Worm (Caenorhabditis elegans) whole organism, mixed stage, embryonic: ENCODE results near the gene ugt-9.

Experiments
- M03D4.4 ChIP-seq: sonication (generic microtip); optimal IDR thresholded peaks from 2 replicates; lab custom pipeline; 2017; ENCODE audit warnings: mild to moderate bottlenecking, missing genetic modification characterization, missing compliant biosample characterization
- bed-3 ChIP-seq: fragments of 200-800 bp; sonication (Bioruptor generic); optimal IDR thresholded peaks from 3 replicates; lab custom pipeline; 2018; ENCODE audit warnings: mild to moderate bottlenecking, missing genetic modification characterization, moderate library complexity, missing compliant biosample characterization
- blmp-1 ChIP-seq: fragments of 150-350 bp; optimal IDR thresholded peaks from 2 replicates; lab custom pipeline; 2014; ENCODE audit warnings: missing biosample characterization, missing genetic modification characterization
- ceh-39 ChIP-seq: fragments of 150-350 bp; optimal IDR thresholded peaks from 2 replicates; lab custom pipeline; 2014; ENCODE audit warnings: missing biosample characterization, missing genetic modification characterization
- ceh-43 ChIP-seq: fragments of 200-800 bp; sonication (Bioruptor generic); optimal IDR thresholded peaks from 2 replicates; lab custom pipeline; 2018; ENCODE audit warnings: mild to moderate bottlenecking, missing genetic modification characterization, moderate library complexity, missing compliant biosample characterization
- ceh-83 ChIP-seq: fragments of 200-800 bp; sonication (Bioruptor generic); optimal IDR thresholded peaks from 2 replicates; lab custom pipeline; 2018; ENCODE audit warnings: mild to moderate bottlenecking, missing genetic modification characterization, missing compliant biosample characterization
- ces-1 ChIP-seq: fragments of 150-350 bp; optimal IDR thresholded peaks from 2 replicates; lab custom pipeline; 2014; ENCODE audit warnings: missing biosample characterization, missing genetic modification reagents, missing genetic modification characterization
- cnd-1 ChIP-seq: fragments of 200-800 bp; sonication (Bioruptor generic); optimal IDR thresholded peaks from 2 replicates; lab custom pipeline; 2018; ENCODE audit warnings: mild to moderate bottlenecking, missing genetic modification characterization, missing compliant biosample characterization
- drap-1 ChIP-seq: fragments of 200-800 bp; sonication (Bioruptor generic); optimal IDR thresholded peaks from 3 replicates; lab custom pipeline; 2018; ENCODE audit warnings: mild to moderate bottlenecking, missing genetic modification characterization, missing compliant biosample characterization
- elt-1 ChIP-seq: sonication (generic microtip); optimal IDR thresholded peaks from 2 replicates; lab custom pipeline; 2017; ENCODE audit warnings: missing genetic modification characterization, mild to moderate bottlenecking, missing compliant biosample characterization, antibody characterized with exemption, moderate library complexity, borderline replicate concordance; ENCODE audit not compliant: insufficient read depth
- elt-3 ChIP-seq: fragments of 150-350 bp; optimal IDR thresholded peaks from 2 replicates; lab custom pipeline; 2014; ENCODE audit warnings: missing biosample characterization, missing genetic modification characterization
- flh-1 ChIP-seq: fragments of 200-800 bp; sonication (Bioruptor generic); optimal IDR thresholded peaks from 2 replicates; lab custom pipeline; 2018; ENCODE audit warnings: mild to moderate bottlenecking, missing genetic modification characterization, moderate library complexity, missing compliant biosample characterization
- ham-2 ChIP-seq: fragments of 200-800 bp; sonication (Bioruptor generic); optimal IDR thresholded peaks from 2 replicates; lab custom pipeline; 2018; ENCODE audit warnings: mild to moderate bottlenecking, missing genetic modification characterization, missing compliant biosample characterization
- hlh-1 ChIP-seq: fragments of 150-350 bp; optimal IDR thresholded peaks from 2 replicates; lab custom pipeline; 2014; ENCODE audit warnings: missing biosample characterization, missing genetic modification reagents, missing genetic modification characterization
- lin-13 ChIP-seq: fragments of 150-350 bp; optimal IDR thresholded peaks from 2 replicates; lab custom pipeline; 2014; ENCODE audit warnings: missing biosample characterization, missing genetic modification characterization
- mab-5 ChIP-seq: fragments of 150-350 bp; optimal IDR thresholded peaks from 2 replicates; lab custom pipeline; 2014; ENCODE audit warnings: missing biosample characterization, missing genetic modification characterization
- mep-1 ChIP-seq: fragments of 150-350 bp; optimal IDR thresholded peaks from 2 replicates; lab custom pipeline; 2017; ENCODE audit warnings: missing biosample characterization, missing genetic modification reagents, missing genetic modification characterization, inconsistent platforms
- mls-2 ChIP-seq: sonication (generic microtip); optimal IDR thresholded peaks from 2 replicates; lab custom pipeline; 2016; ENCODE audit warnings: mild to moderate bottlenecking, missing genetic modification characterization, moderate library complexity, missing compliant biosample characterization
- nhr-2 ChIP-seq: fragments of 150-350 bp; optimal IDR thresholded peaks from 2 replicates; lab custom pipeline; 2014; ENCODE audit warnings: missing biosample characterization, missing genetic modification characterization
- nhr-237 ChIP-seq: fragments of 150-350 bp; optimal IDR thresholded peaks from 2 replicates; lab custom pipeline; 2014; ENCODE audit warnings: missing biosample characterization, missing genetic modification characterization
- nhr-28 ChIP-seq: fragments of 150-350 bp; optimal IDR thresholded peaks from 2 replicates; lab custom pipeline; 2014; ENCODE audit warnings: missing biosample characterization, missing genetic modification characterization
- nhr-76 ChIP-seq: sonication (generic microtip); optimal IDR thresholded peaks from 2 replicates; lab custom pipeline; 2017; ENCODE audit warnings: missing biosample characterization, missing genetic modification characterization
- snpc-4 ChIP-seq: fragments of 150-350 bp; optimal IDR thresholded peaks from 2 replicates; lab custom pipeline; 2014; ENCODE audit warnings: missing biosample characterization, missing genetic modification characterization
- sptf-1 ChIP-seq: sonication (generic microtip); optimal IDR thresholded peaks from 2 replicates; lab custom pipeline; 2017; ENCODE audit warnings: mild to moderate bottlenecking, missing genetic modification characterization, moderate library complexity, missing compliant biosample characterization
- tbx-8 ChIP-seq: fragments of 200-800 bp; sonication (Bioruptor generic); optimal IDR thresholded peaks from 2 replicates; lab custom pipeline; 2018; ENCODE audit warnings: mild to moderate bottlenecking, missing genetic modification characterization, moderate library complexity, missing compliant biosample characterization
- unc-120 ChIP-seq: sonication (generic microtip); optimal IDR thresholded peaks from 2 replicates; lab custom pipeline; 2017; ENCODE audit warnings: missing genetic modification characterization, missing compliant biosample characterization; ENCODE audit not compliant: poor library complexity, severe bottlenecking
- unc-39 ChIP-seq: fragments of 150-350 bp; optimal IDR thresholded peaks from 2 replicates; lab custom pipeline; 2014; ENCODE audit warnings: missing biosample characterization, missing genetic modification characterization
- unc-62 ChIP-seq: fragments of 150-350 bp; optimal IDR thresholded peaks from 2 replicates; lab custom pipeline; 2014; ENCODE audit warnings: missing biosample characterization, missing genetic modification reagents, missing genetic modification characterization
- zip-8 ChIP-seq: fragments of 150-350 bp; optimal IDR thresholded peaks from 2 replicates; lab custom pipeline; 2014; ENCODE audit warnings: missing biosample characterization, missing genetic modification characterization
- ztf-11 ChIP-seq: fragments of 150-350 bp; optimal IDR thresholded peaks from 2 replicates; lab custom pipeline; 2014; ENCODE audit warnings: missing biosample characterization, missing genetic modification characterization

Gene ugt-9

ce11 chrV:4871992-4872391 is 23.9 kb upstream of the ugt-9 start, which contains the start of gene srd-33:
TSS of gene srd-33 (plus strand) at chrV:4872292.
- no peak for TF ChIP-seq unc-120 (tag; lab: Kevin White, UChicago)
- TF ChIP-seq flh-1 (GFP tag; lab: Kevin White, UChicago), result no peak
- TF ChIP-seq blmp-1, result no peak
- no peak for TF ChIP-seq lin-13 (tag; lab: Kevin White, UChicago)
- no peak for TF ChIP-seq nhr-28
- no peak for TF ChIP-seq ceh-39 (tag; lab: Kevin White, UChicago)
- no peak for TF ChIP-seq elt-3 (tag; lab: Kevin White, UChicago)
- TF ChIP-seq nhr-237 (tag; lab: Kevin White, UChicago), result no peak
- TF ChIP-seq elt-1 (tag; lab: Kevin White, UChicago), result no peak
- TF ChIP-seq cnd-1 (tag; lab: Kevin White, UChicago), result no peak
- no peak for TF ChIP-seq ceh-43 (GFP tag; lab: Kevin White, UChicago)
- no peak for TF ChIP-seq mab-5 (tag; lab: Kevin White, UChicago)
- no peak for TF ChIP-seq ces-1 (GFP tag; lab: Kevin White, UChicago)
- TF ChIP-seq unc-62 (GFP tag; lab: Kevin White, UChicago), result no peak
- TF ChIP-seq hlh-1, result no peak

DNA sequence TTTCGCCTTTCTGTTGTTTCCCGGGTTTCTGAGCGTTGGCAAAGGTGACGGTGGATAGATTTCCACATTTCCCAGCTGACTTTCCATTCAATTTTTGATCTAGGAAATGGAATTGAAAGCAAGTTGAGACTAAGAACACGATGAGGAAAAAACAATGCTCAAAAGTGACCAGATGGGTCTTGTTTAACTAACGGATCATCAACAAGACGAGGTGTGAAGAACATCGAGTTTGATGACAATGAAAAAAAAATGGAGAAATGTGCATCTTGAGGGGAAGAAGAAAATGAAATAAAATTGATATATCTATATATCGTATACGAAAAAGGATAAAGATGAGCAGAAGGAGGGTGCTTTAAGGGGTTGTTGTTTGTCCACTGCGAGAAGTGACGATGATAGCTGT is 18.3 kb upstream of the ugt-9 start, which contains the start of gene T19H12.6:
TSS of gene T19H12.6 (minus strand) at position 101 of the 400 bp plus-strand sequence.
- no peak for TF ChIP-seq ceh-83
- no peak for TF ChIP-seq blmp-1
- no peak for TF ChIP-seq unc-39 (tag; lab: Kevin White, UChicago)
- no peak for TF ChIP-seq sptf-1 (tag; lab: Kevin White, UChicago)
- no peak for TF ChIP-seq mls-2
- no peak for TF ChIP-seq unc-62 (GFP tag; lab: Kevin White, UChicago)
- no peak for TF ChIP-seq hlh-1
- no peak for TF ChIP-seq tbx-8 (GFP tag; lab: Kevin White, UChicago)
- TF ChIP-seq unc-120 (tag; lab: Kevin White, UChicago), result no peak
- no peak for TF ChIP-seq mab-5 (tag; lab: Kevin White, UChicago)
- no peak for TF ChIP-seq nhr-76
- no peak for TF ChIP-seq zip-8 (tag; lab: Kevin White, UChicago)
- TF ChIP-seq ceh-43 (GFP tag; lab: Kevin White, UChicago), result no peak

DNA sequence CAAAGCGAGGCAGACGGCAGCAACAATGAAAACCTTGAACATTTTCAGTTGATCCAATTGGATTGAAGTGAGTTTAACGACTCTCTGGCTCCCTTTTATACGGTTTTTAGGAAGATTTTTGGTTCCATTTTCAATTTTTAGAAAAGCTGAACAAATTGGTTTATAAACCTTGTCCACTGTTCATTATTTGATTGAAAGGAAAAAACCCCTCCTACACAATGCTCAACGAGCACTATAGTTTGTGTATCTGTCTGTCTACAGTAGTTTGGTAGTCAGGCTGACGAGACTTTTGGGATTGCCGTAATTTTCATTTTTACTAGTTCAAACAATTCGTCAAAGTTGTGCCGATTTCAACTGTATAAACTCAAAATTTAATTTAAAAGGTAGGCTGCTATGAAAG is 16.6 kb upstream of the ugt-9 start, which contains the start of gene T19H12.15:
TSS of gene T19H12.15 (minus strand) at position 101 of the 400 bp plus-strand sequence.
- TF ChIP-seq ham-2 (GFP tag; lab: Kevin White, UChicago) (no peak), lin-13 (tag; lab: Kevin White, UChicago) (no peak), sptf-1 (tag; lab: Kevin White, UChicago) (no peak), drap-1 (GFP tag; lab: Kevin White, UChicago) (no peak), mep-1 (tag; lab: Kevin White, UChicago) (no peak), ceh-43 (GFP tag; lab: Kevin White, UChicago) (no peak), ces-1 (GFP tag; lab: Kevin White, UChicago) (no peak), nhr-237 (tag; lab: Kevin White, UChicago) (no peak), zip-8 (tag; lab: Kevin White, UChicago) (no peak), cnd-1 (tag; lab: Kevin White, UChicago) (no peak), tbx-8 (GFP tag; lab: Kevin White, UChicago) (no peak), mls-2 (no peak), unc-39 (tag; lab: Kevin White, UChicago) (no peak), unc-62 (GFP tag; lab: Kevin White, UChicago) (no peak), ceh-83 (no peak), elt-1 (tag; lab: Kevin White, UChicago) (no peak), mab-5 (tag; lab: Kevin White, UChicago) (no peak)

DNA sequence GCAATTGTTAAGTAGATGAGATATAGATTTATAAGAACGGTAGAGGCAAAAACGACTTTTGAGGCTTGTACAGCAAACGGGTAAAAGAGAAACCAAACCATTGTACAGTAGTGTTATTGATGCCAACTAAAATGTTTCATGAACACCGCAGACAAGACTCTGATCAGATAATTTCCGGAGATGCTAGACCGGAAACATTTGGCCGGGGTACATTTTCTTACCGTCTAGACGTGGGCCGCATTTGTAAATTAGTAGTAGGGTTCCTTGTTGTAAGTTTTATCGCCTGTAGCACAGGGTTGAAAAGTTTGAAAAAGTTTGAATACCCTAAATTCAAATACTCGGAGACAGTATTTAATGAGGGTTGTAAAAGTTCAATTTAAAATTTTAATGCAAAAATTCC is 14.5 kb upstream of the ugt-9 start, which contains the start of gene str-32:
TSS of gene str-32 (minus strand) at position 101 of the 400 bp plus-strand sequence.
- no peak for TF ChIP-seq nhr-2 (tag; lab: Kevin White, UChicago)
- no peak for TF ChIP-seq hlh-1
- TF ChIP-seq mab-5 (tag; lab: Kevin White, UChicago), result no peak
- TF ChIP-seq bed-3, result no peak
- no peak for TF ChIP-seq nhr-237 (tag; lab: Kevin White, UChicago)
- no peak for TF ChIP-seq snpc-4 (tag; lab: Kevin White, UChicago)
- TF ChIP-seq lin-13 (tag; lab: Kevin White, UChicago), result no peak
- no peak for TF ChIP-seq drap-1 (GFP tag; lab: Kevin White, UChicago)
- TF ChIP-seq M03D4.4 (tag; lab: Kevin White, UChicago), result no peak
- TF ChIP-seq ztf-11 (tag; lab: Kevin White, UChicago), result no peak
- TF ChIP-seq mls-2, result no peak
- no peak for TF ChIP-seq elt-1 (tag; lab: Kevin White, UChicago)
- no peak for TF ChIP-seq ceh-83
- no peak for TF ChIP-seq flh-1 (GFP tag; lab: Kevin White, UChicago)
- TF ChIP-seq blmp-1, result no peak
- no peak for TF ChIP-seq elt-3 (tag; lab: Kevin White, UChicago)
- no peak for TF ChIP-seq unc-120 (tag; lab: Kevin White, UChicago)
- no peak for TF ChIP-seq nhr-28
- no peak for TF ChIP-seq cnd-1 (tag; lab: Kevin White, UChicago)
- TF ChIP-seq unc-39 (tag; lab: Kevin White, UChicago), result no peak
- TF ChIP-seq, all 35 proteins: peak for 0
